Fruit fly (Drosophila melanogaster) whole organism, prepupa: ENCODE measurements around the gene Mcm3.

Experiments
- Blimp-1 ChIP-seq: fragments of 200-800 bp; sonication (Bioruptor generic); optimal IDR thresholded peaks from 3 replicates; lab custom pipeline; 2017; ENCODE audit warnings: missing biosample characterization, missing genetic modification characterization, mild to moderate bottlenecking, moderate library complexity, missing genetic modification reagents
- CG10631 ChIP-seq: fragments of 200-800 bp; sonication (Bioruptor generic); optimal IDR thresholded peaks from 2 replicates; lab custom pipeline; 2016; ENCODE audit warnings: missing biosample characterization, missing genetic modification characterization
- CG11294 ChIP-seq: fragments of 200-800 bp; sonication (Bioruptor generic); IDR thresholded peaks from 2 replicates; pipeline ENCODE4 v1.3.6; 2022; ENCODE audit warnings: missing biosample characterization, missing genetic modification characterization
- CG11762 ChIP-seq: fragments of 200-800 bp; sonication (Bioruptor generic); optimal IDR thresholded peaks from 3 replicates; lab custom pipeline; 2016; ENCODE audit warnings: missing biosample characterization, missing genetic modification characterization; ENCODE audit not compliant: insufficient read depth
- CG15336 ChIP-seq: fragments of 200-800 bp; sonication (Bioruptor generic); IDR thresholded peaks from 2 replicates; pipeline ENCODE4 v1.3.6; 2022; ENCODE audit warnings: missing biosample characterization, missing genetic modification characterization
- CG1621 ChIP-seq: fragments of 200-800 bp; sonication (Bioruptor generic); optimal IDR thresholded peaks from 3 replicates; lab custom pipeline; 2018; ENCODE audit warnings: missing biosample characterization, mild to moderate bottlenecking, missing genetic modification characterization
- CG16779 ChIP-seq: fragments of 200-800 bp; sonication (Bioruptor generic); optimal IDR thresholded peaks from 3 replicates; lab custom pipeline; 2017; ENCODE audit warnings: missing biosample characterization, mild to moderate bottlenecking, missing genetic modification characterization
- CG3032 ChIP-seq: fragments of 200-800 bp; optimal IDR thresholded peaks from 2 replicates; lab custom pipeline; 2019; ENCODE audit warnings: missing biosample characterization, mild to moderate bottlenecking, missing genetic modification characterization, moderate library complexity
- CG31627 ChIP-seq: fragments of 200-800 bp; sonication (Bioruptor generic); optimal IDR thresholded peaks from 3 replicates; lab custom pipeline; 2016; ENCODE audit warnings: missing biosample characterization, missing genetic modification characterization
- CG32006 ChIP-seq: fragments of 200-800 bp; sonication (Bioruptor generic); optimal IDR thresholded peaks from 3 replicates; lab custom pipeline; 2017; ENCODE audit warnings: missing biosample characterization, mild to moderate bottlenecking, missing genetic modification characterization
- CG3919 ChIP-seq: fragments of 200-800 bp; sonication (Bioruptor generic); optimal IDR thresholded peaks from 3 replicates; lab custom pipeline; 2016; ENCODE audit warnings: missing biosample characterization, missing genetic modification characterization
- CG4318 ChIP-seq: fragments of 200-800 bp; sonication (Bioruptor generic); optimal IDR thresholded peaks from 3 replicates; lab custom pipeline; 2017; ENCODE audit warnings: missing biosample characterization, mild to moderate bottlenecking, missing genetic modification characterization
- CG6163 ChIP-seq: fragments of 200-800 bp; sonication (Bioruptor generic); IDR thresholded peaks from 3 replicates; pipeline ENCODE4 v1.3.6; 2022; ENCODE audit warnings: missing biosample characterization, missing genetic modification characterization
- CG6276 ChIP-seq: fragments of 200-800 bp; sonication (Bioruptor generic); optimal IDR thresholded peaks from 2 replicates; lab custom pipeline; 2017; ENCODE audit warnings: missing biosample characterization, mild to moderate bottlenecking, missing genetic modification characterization
- CG6792 ChIP-seq: fragments of 200-800 bp; sonication (Bioruptor generic); optimal IDR thresholded peaks from 3 replicates; lab custom pipeline; 2016; ENCODE audit warnings: missing biosample characterization, missing genetic modification characterization
- CG6808 ChIP-seq: fragments of 200-800 bp; sonication (Bioruptor generic); optimal IDR thresholded peaks from 3 replicates; lab custom pipeline; 2017; ENCODE audit warnings: missing biosample characterization, missing genetic modification characterization, mild to moderate bottlenecking, moderate library complexity, missing genetic modification reagents
- CG6854 ChIP-seq: fragments of 200-800 bp; sonication (Bioruptor generic); optimal IDR thresholded peaks from 2 replicates; lab custom pipeline; 2017; ENCODE audit warnings: missing biosample characterization, mild to moderate bottlenecking, missing genetic modification characterization
- CG8119 ChIP-seq: fragments of 200-800 bp; sonication (Bioruptor generic); IDR thresholded peaks from 3 replicates; pipeline ENCODE4 v1.3.6; 2022; ENCODE audit warnings: missing biosample characterization, missing genetic modification characterization
- CG8319 ChIP-seq: fragments of 200-800 bp; sonication (Bioruptor generic); optimal IDR thresholded peaks from 3 replicates; lab custom pipeline; 2016; ENCODE audit warnings: missing biosample characterization, missing genetic modification characterization
- CG9139 ChIP-seq: fragments of 200-800 bp; sonication (Bioruptor generic); optimal IDR thresholded peaks from 3 replicates; lab custom pipeline; 2017; ENCODE audit warnings: missing biosample characterization, mild to moderate bottlenecking, missing genetic modification characterization
- Eip75B ChIP-seq: fragments of 200-800 bp; sonication (Bioruptor generic); optimal IDR thresholded peaks from 3 replicates; lab custom pipeline; 2016; ENCODE audit warnings: missing biosample characterization, missing genetic modification characterization
- Eip78C ChIP-seq: fragments of 200-800 bp; sonication (Bioruptor generic); peaks from one replicate; lab custom pipeline; 2016; ENCODE audit warnings: missing biosample characterization, missing genetic modification characterization
- Ets21C ChIP-seq: fragments of 200-800 bp; sonication (Bioruptor generic); optimal IDR thresholded peaks from 3 replicates; lab custom pipeline; 2016; ENCODE audit warnings: missing biosample characterization, missing genetic modification characterization
- Hr39 ChIP-seq: fragments of 200-800 bp; sonication (Bioruptor generic); optimal IDR thresholded peaks from 2 replicates; lab custom pipeline; 2016; ENCODE audit warnings: missing biosample characterization, missing genetic modification characterization
- Hr4 ChIP-seq: fragments of 200-800 bp; sonication (Bioruptor generic); optimal IDR thresholded peaks from 3 replicates; lab custom pipeline; 2016; ENCODE audit warnings: missing biosample characterization, missing genetic modification characterization
- Lpt ChIP-seq: fragments of 200-800 bp; sonication (Bioruptor generic); optimal IDR thresholded peaks from 3 replicates; lab custom pipeline; 2016; ENCODE audit warnings: missing biosample characterization, missing genetic modification characterization
- Met ChIP-seq: fragments of 200-800 bp; sonication (Bioruptor generic); optimal IDR thresholded peaks from 3 replicates; lab custom pipeline; 2016; ENCODE audit warnings: missing biosample characterization, missing genetic modification characterization
- OdsH ChIP-seq: fragments of 200-800 bp; sonication (Bioruptor generic); optimal IDR thresholded peaks from 3 replicates; lab custom pipeline; 2016; ENCODE audit warnings: missing biosample characterization, missing genetic modification characterization
- Smox ChIP-seq: fragments of 200-800 bp; sonication (Bioruptor generic); optimal IDR thresholded peaks from 3 replicates; lab custom pipeline; 2016; ENCODE audit warnings: missing biosample characterization, missing genetic modification characterization
- Sox102F ChIP-seq: fragments of 200-800 bp; sonication (Bioruptor generic); optimal IDR thresholded peaks from 2 replicates; lab custom pipeline; 2016; ENCODE audit warnings: missing biosample characterization, mild to moderate bottlenecking, missing genetic modification characterization
- Sox14 ChIP-seq: fragments of 200-800 bp; sonication (Bioruptor generic); optimal IDR thresholded peaks from 3 replicates; lab custom pipeline; 2016; ENCODE audit warnings: missing biosample characterization, missing genetic modification characterization
- achi ChIP-seq: fragments of 200-800 bp; sonication (Bioruptor generic); optimal IDR thresholded peaks from 3 replicates; lab custom pipeline; 2016; ENCODE audit warnings: missing biosample characterization, missing genetic modification characterization
- acj6 ChIP-seq: fragments of 200-800 bp; sonication (Bioruptor generic); optimal IDR thresholded peaks from 3 replicates; lab custom pipeline; 2016; ENCODE audit warnings: missing biosample characterization, missing genetic modification characterization
- cyc ChIP-seq: fragments of 200-800 bp; sonication (Bioruptor generic); optimal IDR thresholded peaks from 3 replicates; lab custom pipeline; 2016; ENCODE audit warnings: missing biosample characterization, missing genetic modification characterization
- dac ChIP-seq: fragments of 200-800 bp; sonication (Bioruptor generic); optimal IDR thresholded peaks from 2 replicates; lab custom pipeline; 2017; ENCODE audit warnings: missing biosample characterization, mild to moderate bottlenecking, missing genetic modification characterization
- dsx ChIP-seq: fragments of 200-800 bp; optimal IDR thresholded peaks from 3 replicates; lab custom pipeline; 2019; ENCODE audit warnings: missing biosample characterization, mild to moderate bottlenecking, missing genetic modification characterization, moderate library complexity; ENCODE audit not compliant: poor library complexity, severe bottlenecking
- eg ChIP-seq: fragments of 200-800 bp; sonication (Bioruptor generic); IDR thresholded peaks from 3 replicates; pipeline ENCODE4 v1.3.6; 2022; ENCODE audit warnings: missing biosample characterization, missing genetic modification characterization
- esn ChIP-seq: fragments of 200-800 bp; sonication (Bioruptor generic); optimal IDR thresholded peaks from 2 replicates; lab custom pipeline; 2016; ENCODE audit warnings: missing biosample characterization, mild to moderate bottlenecking, missing genetic modification characterization, moderate library complexity
- fd59A ChIP-seq: fragments of 200-800 bp; sonication (Bioruptor generic); optimal IDR thresholded peaks from 2 replicates; lab custom pipeline; 2017; ENCODE audit warnings: missing biosample characterization, mild to moderate bottlenecking, missing genetic modification characterization, missing genetic modification reagents
- fd85E ChIP-seq: fragments of 200-800 bp; sonication (Bioruptor generic); optimal IDR thresholded peaks from 3 replicates; lab custom pipeline; 2016; ENCODE audit warnings: missing biosample characterization, missing genetic modification characterization
- fkh ChIP-seq: fragments of 200-800 bp; sonication (Bioruptor generic); optimal IDR thresholded peaks from 3 replicates; lab custom pipeline; 2017; ENCODE audit warnings: missing biosample characterization, mild to moderate bottlenecking, missing genetic modification characterization, moderate library complexity
- lz ChIP-seq: fragments of 200-800 bp; sonication (Bioruptor generic); optimal IDR thresholded peaks from 3 replicates; lab custom pipeline; 2016; ENCODE audit warnings: missing biosample characterization, missing genetic modification characterization
- net ChIP-seq: fragments of 200-800 bp; sonication (Bioruptor generic); optimal IDR thresholded peaks from 3 replicates; lab custom pipeline; 2016; ENCODE audit warnings: missing biosample characterization, missing genetic modification characterization
- pdm3 ChIP-seq: fragments of 200-800 bp; sonication (Bioruptor generic); optimal IDR thresholded peaks from 3 replicates; lab custom pipeline; 2016; ENCODE audit warnings: missing biosample characterization, missing genetic modification characterization
- salr ChIP-seq, 2 experiments: fragments of 200-800 bp; sonication (Bioruptor generic); optimal IDR thresholded peaks; 3 replicates each; lab custom pipeline; 2016 to 2018; ENCODE audit warnings: missing biosample characterization in 2 of 2, missing genetic modification characterization in 2 of 2, mild to moderate bottlenecking in 1 of 2
- svp ChIP-seq: fragments of 200-800 bp; sonication (Bioruptor generic); peaks from one replicate; lab custom pipeline; 2016; ENCODE audit warnings: missing biosample characterization, missing genetic modification characterization
- topi ChIP-seq: fragments of 200-800 bp; sonication (Bioruptor generic); optimal IDR thresholded peaks from 3 replicates; lab custom pipeline; 2016; ENCODE audit warnings: missing biosample characterization, missing genetic modification characterization
- vri ChIP-seq: fragments of 200-800 bp; sonication (Bioruptor generic); optimal IDR thresholded peaks from 3 replicates; lab custom pipeline; 2016; ENCODE audit warnings: missing biosample characterization, mild to moderate bottlenecking, missing genetic modification characterization

The Mcm3 gene

dm6 chrX:5332259-5332862 is 8.7 kb downstream of the Mcm3 start, which contains the start of gene CanB (continued):
- TF ChIP-seq acj6 (peak; percentile 24), CG1621 (tag; lab: Kevin White, UChicago) (no peak), Hr4 (GFP tag; lab: Kevin White, UChicago) (no peak), net (GFP tag; lab: Kevin White, UChicago) (peak; percentile 2), pdm3 (no peak), lz (GFP tag; lab: Kevin White, UChicago) (peak; percentile 10), Blimp-1 (GFP tag; lab: Kevin White, UChicago) (no peak), svp (no peak)

dm6 chrX:5336722-5337121 is 13.1 kb downstream of the Mcm3 start:
- TF ChIP-seq CG3032 (tag; lab: Kevin White, UChicago): no peak
- TF ChIP-seq Hr4 (GFP tag; lab: Kevin White, UChicago): peak; percentile 19
- TF ChIP-seq CG6792 (GFP tag; lab: Kevin White, UChicago): peak; percentile 70
- peak; percentile 45 for TF ChIP-seq acj6
- TF ChIP-seq CG8319 (GFP tag; lab: Kevin White, UChicago): peak; percentile 23
- TF ChIP-seq Sox102F (GFP tag; lab: Kevin White, UChicago): peak; percentile 74
- peak; percentile 68 for TF ChIP-seq cyc (GFP tag; lab: Kevin White, UChicago)
- no peak for TF ChIP-seq salr (GFP tag; optimal IDR thresholded peaks at IDR 0.05; lab: Kevin White, UChicago)
- TF ChIP-seq net (GFP tag; lab: Kevin White, UChicago): peak; percentile 1
- TF ChIP-seq vri: peak; percentile 15
- peak; percentile 11; the same call in 1 of the 2 replicates for TF ChIP-seq CG11294 (GFP tag; lab: Robert Waterston, UW)
- no peak for TF ChIP-seq fkh (GFP tag; lab: Kevin White, UChicago)
- no peak for TF ChIP-seq CG11762
- TF ChIP-seq Blimp-1 (GFP tag; lab: Kevin White, UChicago): peak; percentile 64
- no peak for TF ChIP-seq Lpt (GFP tag; lab: Kevin White, UChicago)
- no peak for TF ChIP-seq Eip75B
- TF ChIP-seq Ets21C: peak; percentile 47
- peak; percentile 67 for TF ChIP-seq CG8119 (GFP tag; lab: Robert Waterston, UW)
- peak; percentile 54 for TF ChIP-seq CG15336 (GFP tag; lab: Robert Waterston, UW)
- TF ChIP-seq CG4318 (GFP tag; lab: Kevin White, UChicago): peak; percentile 16
- no peak for TF ChIP-seq CG16779 (tag; lab: Kevin White, UChicago)
- TF ChIP-seq achi: peak; percentile 57
- TF ChIP-seq fd59A (GFP tag; lab: Kevin White, UChicago): peak; percentile 26
- peak; percentile 60 for TF ChIP-seq Smox (GFP tag; lab: Kevin White, UChicago)
- TF ChIP-seq CG9139 (GFP tag; lab: Kevin White, UChicago): no peak
- peak; percentile 54 for TF ChIP-seq CG3919 (GFP tag; lab: Kevin White, UChicago)
- TF ChIP-seq CG6808 (GFP tag; lab: Kevin White, UChicago): peak; percentile 22
- TF ChIP-seq topi (GFP tag; lab: Kevin White, UChicago): peak; percentile 85
- peak; percentile 20 for TF ChIP-seq dac (GFP tag; lab: Kevin White, UChicago)
- peak; percentile 41 for TF ChIP-seq Hr39 (GFP tag; lab: Kevin White, UChicago)
- TF ChIP-seq eg: peak; percentile 43; the same call in 1 of the 3 replicates
- peak; percentile 29 for TF ChIP-seq CG1621 (tag; lab: Kevin White, UChicago)
- peak; percentile 54 for TF ChIP-seq Sox14
- TF ChIP-seq pdm3: peak; percentile 62
- TF ChIP-seq CG10631: peak; percentile 28
- peak; percentile 45 for TF ChIP-seq CG31627 (GFP tag; lab: Kevin White, UChicago)
- peak; percentile 30 for TF ChIP-seq svp
- TF ChIP-seq Met: peak; percentile 57
- TF ChIP-seq CG6854: peak; percentile 77
- peak; percentile 64 for TF ChIP-seq CG6276 (GFP tag; lab: Kevin White, UChicago)
- TF ChIP-seq CG6163 (GFP tag; lab: Robert Waterston, UW): 0 out of 3 replicates have a peak, but pooled peaks have one; percentile 25
- peak; percentile 73 for TF ChIP-seq lz (GFP tag; lab: Kevin White, UChicago)
- peak; percentile 78 for TF ChIP-seq esn (GFP tag; lab: Kevin White, UChicago)
- TF ChIP-seq dsx: no peak
- peak; percentile 53 for TF ChIP-seq OdsH
- TF ChIP-seq Eip78C: no peak
- TF ChIP-seq fd85E (GFP tag; lab: Kevin White, UChicago): no peak
- TF ChIP-seq CG32006 (GFP tag; lab: Kevin White, UChicago): peak; percentile 60
